Worm (Caenorhabditis elegans): Measurements from ENCODE around the gene rpl-39.

Gene rpl-39

DNA sequence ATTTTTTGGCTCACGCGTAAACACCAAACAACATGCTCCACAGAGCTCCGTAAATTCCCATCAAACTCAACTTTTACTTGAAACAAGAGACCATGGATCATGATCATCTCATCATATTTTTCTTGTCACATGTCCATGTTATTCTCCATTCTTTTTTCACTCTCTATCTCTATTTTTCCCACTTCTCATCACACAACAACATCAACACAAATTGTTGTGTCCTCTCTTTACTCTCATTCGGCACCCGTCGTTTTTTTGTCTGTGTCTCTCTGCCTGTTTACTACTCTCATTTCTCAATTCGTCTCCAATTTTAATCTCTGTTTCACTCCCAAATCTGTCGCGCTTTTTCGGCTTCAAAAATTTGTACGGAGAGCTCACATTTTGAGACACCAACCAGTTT lies 16.6 kb downstream of the rpl-39 start:
- no peak for TF ChIP-seq lsy-2 (tag; optimal IDR thresholded peaks at IDR 0.05)
- TF ChIP-seq sem-2 (GFP tag; optimal IDR thresholded peaks at IDR 0.05) = no peak
- TF ChIP-seq nhr-76 (tag; optimal IDR thresholded peaks at IDR 0.05) = no peak
- TF ChIP-seq hlh-1 (tag; optimal IDR thresholded peaks at IDR 0.05) = no peak
- no peak for TF ChIP-seq mls-2 (tag; optimal IDR thresholded peaks at IDR 0.05)
- no peak for TF ChIP-seq flh-1 (GFP tag; optimal IDR thresholded peaks at IDR 0.05)
- TF ChIP-seq snpc-4 (tag; optimal IDR thresholded peaks at IDR 0.05) = no peak
- TF ChIP-seq nhr-12 (tag; optimal IDR thresholded peaks at IDR 0.05) = no peak
- no peak for TF ChIP-seq ham-2 (GFP tag; optimal IDR thresholded peaks at IDR 0.05)
- TF ChIP-seq ceh-43 (GFP tag; optimal IDR thresholded peaks at IDR 0.05) = no peak
- TF ChIP-seq mab-5 (tag; optimal IDR thresholded peaks at IDR 0.05) = no peak
- peak; percentile 27 for TF ChIP-seq unc-120 (tag; optimal IDR thresholded peaks at IDR 0.05; ENCODE audit: poor library complexity, severe bottlenecking)
- TF ChIP-seq unc-62 (GFP tag; optimal IDR thresholded peaks at IDR 0.05) = peak; percentile 70
- no peak for TF ChIP-seq nhr-28 (tag; optimal IDR thresholded peaks at IDR 0.05)
- no peak for TF ChIP-seq nhr-2 (tag; optimal IDR thresholded peaks at IDR 0.05)
- TF ChIP-seq elt-1 (tag; optimal IDR thresholded peaks at IDR 0.05; ENCODE audit: borderline replicate concordance, insufficient read depth) = no peak
- TF ChIP-seq ces-1 (GFP tag; optimal IDR thresholded peaks at IDR 0.05) = peak; percentile 66

DNA sequence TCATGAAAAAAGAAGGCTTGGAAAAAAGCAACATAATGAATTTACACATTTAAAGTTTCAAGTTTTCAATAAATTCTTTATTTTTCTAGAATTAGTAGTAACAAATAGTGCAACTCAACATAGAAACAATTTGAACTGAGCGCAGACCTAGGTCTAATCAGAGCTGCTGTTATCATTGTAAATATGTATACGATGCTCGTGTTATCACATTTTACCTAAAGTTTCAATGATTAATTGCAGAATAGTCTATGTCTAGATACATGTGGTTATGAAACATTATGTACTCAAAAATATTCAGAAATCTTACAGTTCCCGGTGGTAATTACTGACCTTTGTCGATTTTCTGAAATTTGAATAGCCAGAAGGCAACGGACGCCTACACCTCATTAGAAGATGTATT lies 19.9 kb downstream of the rpl-39 start:
- TF ChIP-seq ceh-43 (GFP tag; optimal IDR thresholded peaks at IDR 0.05) = no peak
- TF ChIP-seq ztf-11 (tag; optimal IDR thresholded peaks at IDR 0.05) = no peak
- no peak for TF ChIP-seq unc-39 (tag; optimal IDR thresholded peaks at IDR 0.05)
- TF ChIP-seq ham-2 (GFP tag; optimal IDR thresholded peaks at IDR 0.05) = no peak

DNA sequence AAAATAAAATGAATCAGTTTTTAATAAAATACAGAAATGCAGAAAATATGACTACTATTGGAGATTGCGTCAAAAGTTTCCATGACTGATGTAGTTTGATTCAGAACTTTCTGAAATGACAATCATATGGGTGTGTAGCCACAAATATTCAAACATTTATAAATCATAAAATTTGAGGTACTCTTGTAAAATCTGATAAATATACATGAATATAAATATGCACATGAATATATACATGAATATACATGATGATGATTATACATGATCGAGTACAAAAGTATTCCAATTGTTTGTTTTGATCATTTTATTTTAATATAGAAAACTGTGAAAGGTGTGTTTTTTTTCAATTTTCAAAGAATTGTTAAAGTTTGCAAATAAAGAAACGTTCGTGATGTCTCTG lies 21.3 kb downstream of the rpl-39 start, which contains the start of gene T05B11.4:
Gene T05B11.4, minus strand, starts transcription at position 101 of the 400 bp plus-strand sequence.
- TF ChIP-seq nhr-28 (tag; optimal IDR thresholded peaks at IDR 0.05) (no peak), zip-8 (tag; optimal IDR thresholded peaks at IDR 0.05) (no peak), ham-2 (GFP tag; optimal IDR thresholded peaks at IDR 0.05) (no peak)

DNA sequence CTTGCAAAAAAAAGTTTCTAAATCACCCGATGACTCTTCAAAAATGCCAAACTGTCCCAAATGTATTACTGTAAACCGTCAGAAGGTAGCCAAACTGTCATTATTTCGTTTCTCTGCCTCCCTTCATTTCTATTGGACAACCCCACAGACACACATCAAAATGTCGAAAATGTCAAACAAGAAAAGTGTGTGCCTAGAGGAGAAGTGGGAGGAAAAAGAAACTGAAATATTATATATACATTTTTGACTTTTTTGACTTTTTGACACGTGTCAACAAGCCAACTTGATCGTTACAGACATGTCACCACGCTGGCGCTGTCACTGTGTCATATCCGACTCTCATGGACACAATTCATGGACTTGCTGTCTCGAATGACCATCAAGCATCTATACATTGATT lies 26.2 kb downstream of the rpl-39 start:
- TF ChIP-seq nhr-237 (tag; optimal IDR thresholded peaks at IDR 0.05) (no peak), cnd-1 (tag; optimal IDR thresholded peaks at IDR 0.05) (no peak), ham-2 (GFP tag; optimal IDR thresholded peaks at IDR 0.05) (no peak), mep-1 (tag; optimal IDR thresholded peaks at IDR 0.05) (no peak), tbx-8 (GFP tag; optimal IDR thresholded peaks at IDR 0.05) (no peak), ceh-43 (GFP tag; optimal IDR thresholded peaks at IDR 0.05) (no peak)

DNA sequence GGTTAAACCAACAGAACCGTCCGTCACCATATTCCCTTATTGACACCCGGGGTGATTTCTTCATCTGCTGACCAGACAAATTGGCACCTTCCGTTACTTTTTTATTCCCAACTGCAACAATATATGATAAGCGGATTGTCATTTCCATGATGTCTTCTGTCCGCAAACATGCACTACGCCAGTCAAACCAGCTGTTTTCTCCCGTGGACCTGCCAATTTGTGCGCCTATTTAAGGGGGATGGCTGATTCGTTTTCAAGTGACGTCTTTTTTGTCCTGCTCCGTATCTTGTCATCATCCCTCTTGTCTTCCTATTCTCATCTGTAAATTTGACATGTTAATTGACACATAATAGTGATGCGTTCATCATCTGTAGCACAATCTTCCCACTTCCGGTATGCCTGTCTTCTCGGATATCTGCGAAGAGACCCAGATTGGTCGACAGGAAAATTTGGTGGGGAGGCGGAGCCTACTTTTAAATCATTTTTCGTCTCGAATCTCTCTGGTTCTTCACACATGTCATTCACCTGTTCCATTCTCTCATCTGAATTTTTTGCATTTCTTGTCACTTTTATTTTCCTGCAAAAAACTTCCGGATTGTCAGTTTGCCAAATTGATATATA lies 27.8 kb downstream of the rpl-39 start:
- TF ChIP-seq nhr-12 (tag; optimal IDR thresholded peaks at IDR 0.05) (no peak), M03D4.4 (tag; optimal IDR thresholded peaks at IDR 0.05) (no peak), mab-5 (tag; optimal IDR thresholded peaks at IDR 0.05) (no peak), sem-2 (GFP tag; optimal IDR thresholded peaks at IDR 0.05) (no peak), sptf-1 (tag; optimal IDR thresholded peaks at IDR 0.05) (no peak), pha-4 (tag; optimal IDR thresholded peaks at IDR 0.05) (no peak), zip-8 (tag; optimal IDR thresholded peaks at IDR 0.05) (no peak), nhr-2 (tag; optimal IDR thresholded peaks at IDR 0.05) (no peak), snpc-4 (tag; optimal IDR thresholded peaks at IDR 0.05) (no peak), blmp-1 (tag; optimal IDR thresholded peaks at IDR 0.05) (no peak)

DNA sequence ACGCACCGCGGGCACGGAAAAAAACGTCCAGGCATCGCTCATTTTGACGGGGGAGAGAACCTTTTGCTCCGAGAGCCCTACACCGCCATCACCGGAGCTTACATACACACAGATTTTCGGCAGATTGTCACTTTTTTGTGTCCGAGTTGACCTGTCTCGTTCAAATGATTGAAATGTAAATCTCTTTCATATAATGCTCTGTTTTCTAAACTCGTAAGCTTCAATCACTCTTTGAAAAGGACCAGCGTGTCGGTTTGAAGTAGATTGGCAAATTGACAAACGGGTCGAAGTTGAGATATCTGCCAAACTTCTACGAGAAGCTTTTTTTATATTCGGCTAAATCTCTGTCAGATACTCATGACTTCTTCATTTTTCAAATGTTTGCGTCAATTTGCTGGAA lies 28.7 kb downstream of the rpl-39 start:
- TF ChIP-seq sptf-1 (tag; optimal IDR thresholded peaks at IDR 0.05) (no peak), mep-1 (tag; optimal IDR thresholded peaks at IDR 0.05) (no peak), zip-8 (tag; optimal IDR thresholded peaks at IDR 0.05) (no peak)

DNA sequence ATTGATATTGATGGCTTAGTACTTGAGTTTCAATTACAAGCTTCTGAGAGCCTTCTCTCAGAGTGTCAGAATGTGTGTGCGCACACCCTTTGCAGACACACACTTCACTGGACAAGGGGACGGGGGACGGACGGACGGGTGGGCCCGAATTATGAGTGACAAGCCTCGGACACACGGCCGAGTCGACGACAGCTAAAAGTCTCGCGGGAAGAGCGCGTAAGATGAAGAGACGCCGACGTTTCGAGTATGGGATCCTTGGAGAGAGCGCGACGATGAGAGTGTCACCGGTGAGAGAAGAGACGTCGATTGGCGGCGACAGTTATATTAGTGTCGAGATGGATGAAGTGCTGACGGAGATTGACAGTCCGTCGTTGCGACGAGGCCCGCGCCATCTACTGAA lies 30.0 kb downstream of the rpl-39 start:
- TF ChIP-seq nhr-76 (tag; optimal IDR thresholded peaks at IDR 0.05) (no peak), lin-32 (GFP tag; optimal IDR thresholded peaks at IDR 0.05) (no peak), nhr-237 (tag; optimal IDR thresholded peaks at IDR 0.05) (no peak), mep-1 (tag; optimal IDR thresholded peaks at IDR 0.05) (no peak), pha-4 (tag; optimal IDR thresholded peaks at IDR 0.05) (no peak), ztf-11 (tag; optimal IDR thresholded peaks at IDR 0.05) (no peak), nhr-2 (tag; optimal IDR thresholded peaks at IDR 0.05) (peak; percentile 39), drap-1 (GFP tag; optimal IDR thresholded peaks at IDR 0.05) (no peak), elt-3 (tag; optimal IDR thresholded peaks at IDR 0.05) (no peak), ceh-43 (GFP tag; optimal IDR thresholded peaks at IDR 0.05) (no peak), mab-5 (tag; optimal IDR thresholded peaks at IDR 0.05) (no peak), unc-62 (GFP tag; optimal IDR thresholded peaks at IDR 0.05) (peak; percentile 99), bed-3 (GFP tag; optimal IDR thresholded peaks at IDR 0.05) (no peak), nhr-12 (tag; optimal IDR thresholded peaks at IDR 0.05) (no peak), cnd-1 (tag; optimal IDR thresholded peaks at IDR 0.05) (no peak), mls-2 (tag; optimal IDR thresholded peaks at IDR 0.05) (no peak), unc-39 (tag; optimal IDR thresholded peaks at IDR 0.05) (no peak), hlh-1 (tag; optimal IDR thresholded peaks at IDR 0.05) (no peak), nhr-28 (tag; optimal IDR thresholded peaks at IDR 0.05) (no peak), lsy-2 (tag; optimal IDR thresholded peaks at IDR 0.05) (no peak), sem-2 (GFP tag; optimal IDR thresholded peaks at IDR 0.05) (no peak), ces-1 (GFP tag; optimal IDR thresholded peaks at IDR 0.05) (no peak), flh-1 (GFP tag; optimal IDR thresholded peaks at IDR 0.05) (no peak), blmp-1 (tag; optimal IDR thresholded peaks at IDR 0.05) (no peak), zip-8 (tag; optimal IDR thresholded peaks at IDR 0.05) (no peak), ceh-39 (tag; optimal IDR thresholded peaks at IDR 0.05) (no peak), unc-120 (tag; optimal IDR thresholded peaks at IDR 0.05; ENCODE audit: poor library complexity, severe bottlenecking) (peak; percentile 18), M03D4.4 (tag; optimal IDR thresholded peaks at IDR 0.05) (no peak), sptf-1 (tag; optimal IDR thresholded peaks at IDR 0.05) (no peak)
